Fruit fly (Drosophila melanogaster): ENCODE data around the gene Cp38.

Cp38 gene

DNA sequence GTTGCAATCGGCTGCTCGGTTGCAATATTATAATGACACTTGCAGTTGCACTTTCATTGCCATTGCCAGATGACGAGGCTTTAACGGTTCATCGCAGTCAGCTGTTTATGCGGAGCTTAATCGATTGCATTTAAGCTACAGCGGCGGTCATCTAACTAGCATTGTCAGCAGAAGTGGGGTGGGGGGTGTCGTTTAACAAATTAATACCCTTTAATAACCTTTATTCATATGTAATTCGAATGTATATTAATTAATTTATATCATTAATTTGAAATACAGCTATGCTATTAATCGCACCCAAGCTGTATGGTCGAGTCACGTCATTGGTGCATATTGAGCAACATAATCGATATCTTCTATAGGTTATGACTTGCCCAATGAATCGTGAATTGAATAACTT lies 11.2 kb downstream of the Cp38 start (continued):
- no peak for TF ChIP-seq CG3995 (GFP tag; optimal IDR thresholded peaks at IDR 0.05)
- TF ChIP-seq br (optimal IDR thresholded peaks at IDR 0.05) = no peak
- TF ChIP-seq CG1603 (tag; optimal IDR thresholded peaks at IDR 0.05) = peak; percentile 81
- TF ChIP-seq bowl (GFP tag; IDR thresholded peaks at IDR 0.05) = peak; percentile 78
- TF ChIP-seq CG4707 (GFP tag; optimal IDR thresholded peaks at IDR 0.05) = peak; percentile 49
- TF ChIP-seq danr (GFP tag; IDR thresholded peaks at IDR 0.05) = peak; percentile 44; the same call in 1 of the 2 replicates
- no peak for TF ChIP-seq CG7963 (GFP tag; IDR thresholded peaks at IDR 0.05; ENCODE audit: partially characterized antibody)
- no peak for TF ChIP-seq zf30C (GFP tag; optimal IDR thresholded peaks at IDR 0.05)
- no peak for TF ChIP-seq pzg (GFP tag; optimal IDR thresholded peaks at IDR 0.05)
- TF ChIP-seq CG31388 (GFP tag; optimal IDR thresholded peaks at IDR 0.05) = peak; percentile 5
- TF ChIP-seq dimm (GFP tag; IDR thresholded peaks at IDR 0.05) = peak; percentile 67
- TF ChIP-seq dati (GFP tag; IDR thresholded peaks at IDR 0.05) = peak; percentile 9; the same call in 1 of the 2 replicates
- no peak for TF ChIP-seq CG15479 (GFP tag; optimal IDR thresholded peaks at IDR 0.05)
- no peak for TF ChIP-seq zen2 (GFP tag; IDR thresholded peaks at IDR 0.05; ENCODE audit: partially characterized antibody)
- TF ChIP-seq CG30403 (GFP tag; optimal IDR thresholded peaks at IDR 0.05) = peak; percentile 68
- no peak for TF ChIP-seq ERR (GFP tag; optimal IDR thresholded peaks at IDR 0.05)
- TF ChIP-seq Abd-B (GFP tag; optimal IDR thresholded peaks at IDR 0.05) = peak; percentile 68
- TF ChIP-seq fu2 (GFP tag; optimal IDR thresholded peaks at IDR 0.05) = no peak
- no peak for TF ChIP-seq Hmx (GFP tag; optimal IDR thresholded peaks at IDR 0.05)
- no peak for TF ChIP-seq Bdp1 (GFP tag; optimal IDR thresholded peaks at IDR 0.05)
- TF ChIP-seq lilli (GFP tag; optimal IDR thresholded peaks at IDR 0.05) = peak; percentile 33
- TF ChIP-seq Awh (GFP tag; IDR thresholded peaks at IDR 0.05) = peak; percentile 86
- peak; percentile 90 for TF ChIP-seq Ada2b (GFP tag; IDR thresholded peaks at IDR 0.05)
- TF ChIP-seq CG13296 (GFP tag; optimal IDR thresholded peaks at IDR 0.05) = peak; percentile 66
- TF ChIP-seq CG12299 (tag; optimal IDR thresholded peaks at IDR 0.05) = peak; percentile 9
- TF ChIP-seq BtbVII (GFP tag; optimal IDR thresholded peaks at IDR 0.05) = peak; percentile 62
- peak; percentile 80 for TF ChIP-seq az2 (GFP tag; optimal IDR thresholded peaks at IDR 0.05)
- peak; percentile 59 for TF ChIP-seq CG14667 (GFP tag; IDR thresholded peaks at IDR 0.05)
- TF ChIP-seq CG2875 (GFP tag; optimal IDR thresholded peaks at IDR 0.05) = peak; percentile 78
- no peak for TF ChIP-seq Kr (GFP tag; optimal IDR thresholded peaks at IDR 0.05)
- TF ChIP-seq CG15269 (tag; optimal IDR thresholded peaks at IDR 0.05) = peak; percentile 87
- peak; percentile 89 for TF ChIP-seq ase (GFP tag; IDR thresholded peaks at IDR 0.05)
- no peak for TF ChIP-seq btn (GFP tag; optimal IDR thresholded peaks at IDR 0.05)
- no peak for TF ChIP-seq ato (GFP tag; IDR thresholded peaks at IDR 0.05; ENCODE audit: partially characterized antibody)
- peak; percentile 62; the same call in 1 of the 2 replicates for TF ChIP-seq CG7372 (GFP tag; IDR thresholded peaks at IDR 0.05)
- no peak for TF ChIP-seq Lpt (GFP tag; optimal IDR thresholded peaks at IDR 0.05)
- peak; percentile 88 for TF ChIP-seq CG14050 (GFP tag; IDR thresholded peaks at IDR 0.05)
- TF ChIP-seq chn (GFP tag; optimal IDR thresholded peaks at IDR 0.05) = peak; percentile 0
- TF ChIP-seq chinmo (GFP tag; IDR thresholded peaks at IDR 0.05; ENCODE audit: partially characterized antibody) = no peak
- TF ChIP-seq CG15073 (GFP tag; optimal IDR thresholded peaks at IDR 0.05) = no peak
- TF ChIP-seq ap (GFP tag; IDR thresholded peaks at IDR 0.05) = peak; percentile 88
- no peak for TF ChIP-seq Poxn (GFP tag; IDR thresholded peaks at IDR 0.05)
- TF ChIP-seq CG10267 (tag; optimal IDR thresholded peaks at IDR 0.05) = peak; percentile 54
- TF ChIP-seq CG31224 (GFP tag; IDR thresholded peaks at IDR 0.05) = peak; percentile 56; the same call in 1 of the 2 replicates
- TF ChIP-seq CG7745 (tag; optimal IDR thresholded peaks at IDR 0.05) = no peak
- TF ChIP-seq Gug (GFP tag; IDR thresholded peaks at IDR 0.05) = peak; percentile 75
- TF ChIP-seq NfI (GFP tag; optimal IDR thresholded peaks at IDR 0.05) = peak; percentile 77
- TF ChIP-seq eve (GFP tag; optimal IDR thresholded peaks at IDR 0.05) = peak in 1 of 2 experiments; percentile 79
- TF ChIP-seq zfh2 (GFP tag; optimal IDR thresholded peaks at IDR 0.05) = no peak
- TF ChIP-seq CG2199 (GFP tag; IDR thresholded peaks at IDR 0.05) = peak; percentile 36; the same call in 1 of the 3 replicates
- TF ChIP-seq CG17361 (GFP tag; IDR thresholded peaks at IDR 0.05) = peak; percentile 71
- TF ChIP-seq CG42726 (GFP tag; IDR thresholded peaks at IDR 0.05; ENCODE audit: partially characterized antibody) = no peak
